Worm (Caenorhabditis elegans): Measurements from ENCODE around the gene prmt-6.

The prmt-6 gene

DNA sequence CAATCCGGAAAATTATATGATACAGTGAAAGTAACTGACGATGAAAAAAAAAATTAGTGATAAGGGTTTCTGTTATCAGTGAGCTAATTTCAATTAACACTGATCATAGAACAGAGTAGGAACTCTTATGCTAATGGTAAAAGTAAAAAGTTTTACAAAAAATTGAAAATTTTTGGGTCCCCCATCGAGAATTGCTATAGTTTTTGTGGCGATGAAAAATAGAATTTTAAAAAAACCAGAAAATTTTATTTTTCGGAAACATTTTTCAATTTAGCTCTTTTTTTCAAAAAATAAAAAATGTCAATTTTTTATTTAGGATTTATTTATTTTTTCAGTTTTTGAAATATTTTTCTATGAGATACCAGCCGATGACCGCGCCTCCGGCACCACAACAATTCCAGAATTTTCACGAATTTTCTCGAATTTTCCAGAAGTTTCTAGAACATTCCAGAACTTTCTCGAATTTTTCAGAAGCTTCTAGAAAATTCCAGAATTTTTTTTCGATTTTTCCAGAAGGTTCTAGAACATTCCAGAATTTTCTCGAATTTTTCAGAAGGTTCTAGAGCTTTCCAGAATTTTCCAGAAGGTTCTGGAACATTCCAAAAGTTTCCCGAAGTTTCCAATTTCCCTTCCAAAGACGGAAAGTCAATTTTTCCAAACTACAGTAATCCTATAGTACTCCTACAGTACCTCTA, 17.3 kb upstream of the prmt-6 start, which contains the start of gene C23H5.8:
C23H5.8 (minus strand) TSS at position 51 of the 695 bp plus-strand sequence.
- no peak for TF ChIP-seq F13C5.2 (tag; optimal IDR thresholded peaks at IDR 0.05)
- no peak for TF ChIP-seq scrt-1 (GFP tag; IDR thresholded peaks at IDR 0.05)
- TF ChIP-seq tbx-37 (GFP tag; conservative IDR thresholded peaks at IDR 0.05), result no peak
- TF ChIP-seq tbx-11 (GFP tag; IDR thresholded peaks at IDR 0.05), result no peak

DNA sequence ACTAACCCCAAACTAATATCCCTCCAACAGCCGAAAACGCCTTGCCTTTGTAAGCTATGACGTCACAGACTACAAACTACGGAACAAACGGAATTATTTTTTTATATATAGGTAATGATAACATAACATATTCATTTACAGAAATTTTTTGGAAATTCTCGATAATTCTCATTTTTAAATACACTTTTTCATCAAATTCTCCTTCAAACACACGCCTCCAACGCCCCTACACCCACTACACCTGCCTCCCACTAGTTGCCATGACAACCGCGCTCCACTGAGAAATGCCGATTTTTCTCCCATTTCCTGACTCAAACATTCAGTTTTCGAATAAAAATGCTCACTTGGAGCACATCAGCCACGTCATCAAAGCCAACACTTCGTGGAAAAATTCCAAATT, 16.4 kb upstream of the prmt-6 start, which contains the start of gene xbx-4:
xbx-4 (plus strand) TSS at position 301 of the 400 bp plus-strand sequence.
- TF ChIP-seq ceh-36 (tag; optimal IDR thresholded peaks at IDR 0.05), result no peak
- no peak for TF ChIP-seq ets-7 (tag; optimal IDR thresholded peaks at IDR 0.05)
- TF ChIP-seq ceh-13 (GFP tag; optimal IDR thresholded peaks at IDR 0.05), result no peak
- TF ChIP-seq hmbx-1 (tag; optimal IDR thresholded peaks at IDR 0.05), result no peak
- no peak for TF ChIP-seq B0310.2 (tag; optimal IDR thresholded peaks at IDR 0.05)
- TF ChIP-seq tbx-37 (GFP tag; conservative IDR thresholded peaks at IDR 0.05), result no peak
- TF ChIP-seq ama-1 (optimal IDR thresholded peaks at IDR 0.05), result no peak
- no peak for TF ChIP-seq tbx-11 (GFP tag; IDR thresholded peaks at IDR 0.05)
- no peak for TF ChIP-seq flt-1 (GFP tag; IDR thresholded peaks at IDR 0.05)
- no peak for TF ChIP-seq aly-1 (tag; optimal IDR thresholded peaks at IDR 0.05)
- no peak for TF ChIP-seq scrt-1 (GFP tag; IDR thresholded peaks at IDR 0.05)
- TF ChIP-seq hmg-4 (GFP tag; optimal IDR thresholded peaks at IDR 0.05), result no peak
- TF ChIP-seq sea-1 (GFP tag; conservative IDR thresholded peaks at IDR 0.05), result no peak
- no peak for TF ChIP-seq tra-4 (tag; optimal IDR thresholded peaks at IDR 0.05)
- TF ChIP-seq F13C5.2 (tag; optimal IDR thresholded peaks at IDR 0.05), result no peak
- no peak for TF ChIP-seq pes-1 (GFP tag; IDR thresholded peaks at IDR 0.05)

DNA sequence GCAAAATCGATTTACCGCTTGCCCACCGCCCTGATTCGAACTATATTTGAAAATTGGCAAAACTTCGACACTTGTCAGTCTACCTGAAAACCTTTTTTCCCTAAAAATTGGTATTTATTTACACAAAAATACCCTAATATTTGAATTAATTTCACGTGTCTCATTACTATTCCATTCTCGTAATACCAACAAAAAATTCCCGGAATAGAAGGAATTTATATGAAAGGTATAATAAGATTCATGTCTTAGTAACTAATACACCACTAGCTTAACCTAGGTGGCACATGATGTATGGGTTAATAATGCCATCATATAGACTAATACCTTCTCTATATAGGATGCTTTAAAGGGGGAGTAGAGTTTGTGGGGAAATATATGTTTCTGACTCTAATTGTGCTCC, 13.5 kb upstream of the prmt-6 start:
- no peak for TF ChIP-seq aly-1 (tag; optimal IDR thresholded peaks at IDR 0.05)
- no peak for TF ChIP-seq tra-4 (tag; optimal IDR thresholded peaks at IDR 0.05)
- TF ChIP-seq pes-1 (GFP tag; IDR thresholded peaks at IDR 0.05), result no peak
- no peak for TF ChIP-seq B0310.2 (tag; optimal IDR thresholded peaks at IDR 0.05)
- TF ChIP-seq F13C5.2 (tag; optimal IDR thresholded peaks at IDR 0.05), result no peak
- TF ChIP-seq flt-1 (GFP tag; IDR thresholded peaks at IDR 0.05), result no peak
- no peak for TF ChIP-seq ama-1 (optimal IDR thresholded peaks at IDR 0.05)
- no peak for TF ChIP-seq ets-7 (tag; optimal IDR thresholded peaks at IDR 0.05)
- no peak for TF ChIP-seq hmbx-1 (tag; optimal IDR thresholded peaks at IDR 0.05)
- TF ChIP-seq ceh-13 (GFP tag; optimal IDR thresholded peaks at IDR 0.05), result no peak
- no peak for TF ChIP-seq hmg-4 (GFP tag; optimal IDR thresholded peaks at IDR 0.05)
- TF ChIP-seq ceh-36 (tag; optimal IDR thresholded peaks at IDR 0.05), result no peak

DNA sequence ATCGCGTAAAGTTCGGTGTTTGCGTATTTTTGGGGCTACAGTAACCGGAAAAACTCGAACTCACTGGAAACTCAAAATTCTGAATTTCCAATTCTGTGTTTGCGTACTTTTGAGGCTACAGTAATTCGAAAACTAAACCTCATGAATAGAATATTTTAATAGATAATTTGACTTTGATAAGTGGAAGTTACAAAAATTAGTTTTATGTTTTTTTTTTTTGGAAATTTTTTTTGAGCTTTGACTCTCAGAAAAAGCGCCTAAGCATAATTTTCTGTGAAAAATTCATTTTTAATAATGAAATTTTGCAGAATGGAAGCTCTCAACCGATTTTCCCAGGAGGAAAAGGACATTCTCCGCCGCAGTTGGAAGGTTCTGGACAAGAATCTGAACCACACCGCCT, 8.3 kb upstream of the prmt-6 start, which contains the start of gene glb-7:
glb-7 (plus strand) TSS at position 301 of the 400 bp plus-strand sequence.
- no peak for TF ChIP-seq tbx-37 (GFP tag; conservative IDR thresholded peaks at IDR 0.05)
- TF ChIP-seq pes-1 (GFP tag; IDR thresholded peaks at IDR 0.05), result no peak
- no peak for TF ChIP-seq hmbx-1 (tag; optimal IDR thresholded peaks at IDR 0.05)
- no peak for TF ChIP-seq ceh-36 (tag; optimal IDR thresholded peaks at IDR 0.05)
- no peak for TF ChIP-seq flt-1 (GFP tag; IDR thresholded peaks at IDR 0.05)
- no peak for TF ChIP-seq ets-7 (tag; optimal IDR thresholded peaks at IDR 0.05)
- no peak for TF ChIP-seq scrt-1 (GFP tag; IDR thresholded peaks at IDR 0.05)
- TF ChIP-seq tbx-11 (GFP tag; IDR thresholded peaks at IDR 0.05), result no peak
- TF ChIP-seq tra-4 (tag; optimal IDR thresholded peaks at IDR 0.05), result no peak
- no peak for TF ChIP-seq ama-1 (optimal IDR thresholded peaks at IDR 0.05)
- TF ChIP-seq hmg-4 (GFP tag; optimal IDR thresholded peaks at IDR 0.05), result no peak
- no peak for TF ChIP-seq sea-1 (GFP tag; conservative IDR thresholded peaks at IDR 0.05)
- no peak for TF ChIP-seq hnd-1 (tag; optimal IDR thresholded peaks at IDR 0.05)

DNA sequence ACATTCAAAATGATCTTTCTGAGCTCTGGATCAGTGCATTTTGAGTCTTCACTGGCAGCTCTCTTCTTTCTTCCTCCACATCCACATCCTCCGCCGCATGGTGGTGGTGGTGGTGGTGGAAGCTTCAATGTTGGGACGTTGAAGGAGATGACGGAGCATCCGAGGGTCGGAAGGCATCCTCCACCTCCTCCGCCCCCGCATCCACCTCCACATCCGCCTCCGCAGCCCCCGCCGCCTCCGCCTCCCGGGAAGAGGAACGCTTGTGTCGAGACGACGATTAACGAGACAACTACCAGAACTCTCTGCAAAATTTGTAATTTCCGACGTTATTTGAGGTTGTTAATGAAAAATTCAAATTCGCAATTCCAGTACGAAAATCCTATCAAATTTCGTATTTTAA, 3.4 kb upstream of the prmt-6 start:
- no peak for TF ChIP-seq ceh-13 (GFP tag; optimal IDR thresholded peaks at IDR 0.05)
- TF ChIP-seq flt-1 (GFP tag; IDR thresholded peaks at IDR 0.05), result no peak
- no peak for TF ChIP-seq ets-7 (tag; optimal IDR thresholded peaks at IDR 0.05)
- no peak for TF ChIP-seq aly-1 (tag; optimal IDR thresholded peaks at IDR 0.05)
- no peak for TF ChIP-seq sea-1 (GFP tag; conservative IDR thresholded peaks at IDR 0.05)
- no peak for TF ChIP-seq hmbx-1 (tag; optimal IDR thresholded peaks at IDR 0.05)
- no peak for TF ChIP-seq hnd-1 (tag; optimal IDR thresholded peaks at IDR 0.05)
- no peak for TF ChIP-seq tra-4 (tag; optimal IDR thresholded peaks at IDR 0.05)
- no peak for TF ChIP-seq pes-1 (GFP tag; IDR thresholded peaks at IDR 0.05)
- TF ChIP-seq tbx-37 (GFP tag; conservative IDR thresholded peaks at IDR 0.05), result no peak
- TF ChIP-seq scrt-1 (GFP tag; IDR thresholded peaks at IDR 0.05), result no peak

DNA sequence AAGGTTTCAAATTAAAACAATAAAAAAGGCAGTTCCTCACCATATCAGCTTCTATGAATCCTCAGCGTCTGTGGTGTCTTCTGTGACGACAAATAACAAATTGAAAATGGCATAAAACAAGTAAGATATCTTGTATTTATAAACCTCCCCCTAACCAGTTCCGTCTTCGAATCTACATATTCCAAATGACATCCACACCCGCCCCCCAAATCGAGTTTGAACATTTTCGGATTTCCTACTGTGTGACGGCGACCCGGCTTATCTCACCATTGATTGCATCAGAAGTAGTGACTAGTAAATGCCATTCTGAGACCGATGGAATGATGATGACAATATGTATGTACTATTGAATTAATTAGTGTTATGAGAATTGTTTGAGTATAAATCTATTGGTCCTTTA, 2.0 kb upstream of the prmt-6 start, which contains the start of gene grl-20:
grl-20 (minus strand) TSS at position 101 of the 400 bp plus-strand sequence.
- TF ChIP-seq ama-1 (optimal IDR thresholded peaks at IDR 0.05), result no peak
- TF ChIP-seq tra-4 (tag; optimal IDR thresholded peaks at IDR 0.05), result no peak
- TF ChIP-seq ets-7 (tag; optimal IDR thresholded peaks at IDR 0.05), result no peak
- no peak for TF ChIP-seq ceh-13 (GFP tag; optimal IDR thresholded peaks at IDR 0.05)
- no peak for TF ChIP-seq tbx-11 (GFP tag; IDR thresholded peaks at IDR 0.05)
- TF ChIP-seq flt-1 (GFP tag; IDR thresholded peaks at IDR 0.05), result no peak
- no peak for TF ChIP-seq ceh-36 (tag; optimal IDR thresholded peaks at IDR 0.05)

DNA sequence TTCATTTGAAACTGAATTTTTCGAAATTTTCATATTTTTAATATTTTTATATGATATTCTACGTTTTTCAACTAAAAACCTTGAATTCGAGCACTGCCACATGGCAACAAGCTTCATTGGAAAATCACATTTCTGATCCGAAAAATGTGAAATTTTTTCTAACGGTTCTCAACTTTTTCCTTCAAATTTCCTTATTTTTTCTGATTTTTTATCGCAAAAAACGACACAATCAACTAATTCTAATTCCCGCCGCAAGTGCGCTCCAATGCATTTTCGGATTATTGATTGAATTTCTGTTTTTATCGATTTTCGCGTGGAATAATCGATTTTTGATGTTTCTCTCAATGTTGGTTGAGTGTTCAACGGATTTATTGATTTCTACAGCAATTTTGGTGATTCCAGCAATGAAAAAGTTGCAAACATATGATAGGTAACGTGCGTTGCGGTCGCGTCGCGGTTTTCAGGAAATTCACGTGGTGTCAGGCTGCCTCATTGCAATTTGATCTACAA, 2.7 kb downstream of the prmt-6 start, which contains the start of gene C23H5.12:
C23H5.12 (plus strand) TSS at position 51 of the 510 bp plus-strand sequence.
- TF ChIP-seq aly-1 (tag; optimal IDR thresholded peaks at IDR 0.05) (no peak), scrt-1 (GFP tag; IDR thresholded peaks at IDR 0.05) (no peak), ama-1 (optimal IDR thresholded peaks at IDR 0.05) (no peak), hmg-4 (GFP tag; optimal IDR thresholded peaks at IDR 0.05) (no peak), flt-1 (GFP tag; IDR thresholded peaks at IDR 0.05) (no peak)

DNA sequence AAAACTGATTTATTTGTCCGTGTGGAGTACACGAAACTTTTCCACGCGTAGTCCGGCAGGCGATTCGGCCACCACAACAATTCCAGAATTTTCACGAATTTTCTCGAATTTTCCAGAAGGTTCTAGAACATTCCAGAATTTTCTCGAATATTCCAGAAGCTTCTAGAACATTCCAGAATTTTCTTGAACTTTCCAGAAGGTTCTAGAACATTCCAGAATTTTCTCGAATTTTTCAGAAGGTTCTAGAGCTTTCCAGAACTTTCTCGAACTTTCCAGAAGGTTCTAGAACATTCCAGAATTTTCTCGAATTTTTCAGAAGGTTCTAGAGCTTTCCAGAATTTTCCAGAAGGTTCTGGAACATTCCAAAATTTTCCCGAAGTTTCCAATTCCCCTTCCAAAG, 5.1 kb downstream of the prmt-6 start:
- TF ChIP-seq pes-1 (GFP tag; IDR thresholded peaks at IDR 0.05), result peak; percentile 57
